Fruit fly (Drosophila melanogaster): ENCODE results near the gene Pkd2.
A peak's percentile ranks its signal among the peaks of the same experiment; 100 is the strongest.

Gene Pkd2

dm6 chr2L:12350880-12351279 is 47.2 kb upstream of the Pkd2 start (continued):
- TF ChIP-seq Nf-YC (tag; optimal IDR thresholded peaks at IDR 0.05) (no peak), dpn (GFP tag; optimal IDR thresholded peaks at IDR 0.05) (peak in 1 of 2 experiments; percentile 23), sc (optimal IDR thresholded peaks at IDR 0.05) (no peak), sc (GFP tag; optimal IDR thresholded peaks at IDR 0.05) (peak; percentile 30), twi (tag; optimal IDR thresholded peaks at IDR 0.05) (peak; percentile 81), Mrtf (GFP tag; IDR thresholded peaks at IDR 0.05) (0 out of 3 replicates have a peak, but pooled peaks have one; percentile 38), CG12769 (tag; optimal IDR thresholded peaks at IDR 0.05) (no peak), CG7745 (tag; optimal IDR thresholded peaks at IDR 0.05) (no peak), Atf-2 (GFP tag; optimal IDR thresholded peaks at IDR 0.05) (peak; percentile 19), Blimp-1 (GFP tag; optimal IDR thresholded peaks at IDR 0.05) (peak; percentile 48), BtbVII (GFP tag; optimal IDR thresholded peaks at IDR 0.05) (no peak), CG17186 (GFP tag; optimal IDR thresholded peaks at IDR 0.05) (no peak), CG3847 (GFP tag; IDR thresholded peaks at IDR 0.05) (0 out of 2 replicates have a peak, but pooled peaks have one; percentile 10), CG5245 (GFP tag; optimal IDR thresholded peaks at IDR 0.05) (peak; percentile 15), fd102C (GFP tag; optimal IDR thresholded peaks at IDR 0.05) (peak; percentile 77), fd3F (GFP tag; optimal IDR thresholded peaks at IDR 0.05) (no peak), CG12391 (tag; optimal IDR thresholded peaks at IDR 0.05) (peak; percentile 68), zf30C (GFP tag; optimal IDR thresholded peaks at IDR 0.05) (peak; percentile 64), CkIIα-i1 (GFP tag; IDR thresholded peaks at IDR 0.05) (no peak), CG11504 (tag; optimal IDR thresholded peaks at IDR 0.05) (peak; percentile 67), CG17328 (GFP tag; IDR thresholded peaks at IDR 0.05) (peak; percentile 72), CG17829 (tag; optimal IDR thresholded peaks at IDR 0.05) (peak; percentile 40), Dbx (GFP tag; IDR thresholded peaks at IDR 0.05) (no peak), z (GFP tag; IDR thresholded peaks at IDR 0.05) (no peak), CG10654 (GFP tag; optimal IDR thresholded peaks at IDR 0.05) (peak; percentile 38), CG10979 (tag; optimal IDR thresholded peaks at IDR 0.05) (peak; percentile 78), CG9215 (GFP tag; IDR thresholded peaks at IDR 0.05) (0 out of 2 replicates have a peak, but pooled peaks have one; percentile 15), CG10209 (GFP tag; optimal IDR thresholded peaks at IDR 0.05) (peak; percentile 39), amos (GFP tag; IDR thresholded peaks at IDR 0.05; ENCODE audit: partially characterized antibody) (no peak), nau (GFP tag; optimal IDR thresholded peaks at IDR 0.05) (no peak), CG16813 (GFP tag; IDR thresholded peaks at IDR 0.05; ENCODE audit: partially characterized antibody) (no peak), CG10959 (GFP tag; IDR thresholded peaks at IDR 0.05) (peak; percentile 77), ind (GFP tag; optimal IDR thresholded peaks at IDR 0.05) (peak; percentile 5), Rfx (GFP tag; IDR thresholded peaks at IDR 0.05) (no peak), vfl (GFP tag; optimal IDR thresholded peaks at IDR 0.05) (no peak), trem (tag; optimal IDR thresholded peaks at IDR 0.05) (no peak), Atf3 (GFP tag; optimal IDR thresholded peaks at IDR 0.05) (peak; percentile 35), onecut (GFP tag; IDR thresholded peaks at IDR 0.05) (peak; percentile 47), CG4404 (GFP tag; IDR thresholded peaks at IDR 0.05) (peak; percentile 58), tx (GFP tag; optimal IDR thresholded peaks at IDR 0.05) (no peak), tio (GFP tag; optimal IDR thresholded peaks at IDR 0.05) (no peak), unc-4 (GFP tag; IDR thresholded peaks at IDR 0.05; ENCODE audit: partially characterized antibody) (no peak), CG30431 (GFP tag; optimal IDR thresholded peaks at IDR 0.05) (peak; percentile 16), org-1 (GFP tag; optimal IDR thresholded peaks at IDR 0.05) (peak; percentile 43), CG31224 (GFP tag; IDR thresholded peaks at IDR 0.05) (0 out of 2 replicates have a peak, but pooled peaks have one; percentile 8), nom (GFP tag; optimal IDR thresholded peaks at IDR 0.05) (no peak), Antp (GFP tag; optimal IDR thresholded peaks at IDR 0.05) (peak; percentile 60), H2.0 (GFP tag; IDR thresholded peaks at IDR 0.05) (peak; percentile 33; the same call in 1 of the 2 replicates), CG16863 (GFP tag; optimal IDR thresholded peaks at IDR 0.05) (no peak), slbo (GFP tag; IDR thresholded peaks at IDR 0.05) (peak; percentile 39; the same call in 1 of the 2 replicates), stwl (tag; optimal IDR thresholded peaks at IDR 0.05) (peak; percentile 7)

All from whole organism, embryonic.